Fruit fly (Drosophila melanogaster): ENCODE measurements around the gene tal-1A.

tal-1A gene

dm6 chr3R:13831042-13831441, 18.1 kb downstream of the tal-1A start (continued):
- TF ChIP-seq fkh (GFP tag; optimal IDR thresholded peaks at IDR 0.05) (no peak), eg (GFP tag; IDR thresholded peaks at IDR 0.05) (peak; percentile 60), CG1621 (tag; optimal IDR thresholded peaks at IDR 0.05) (no peak), Sox15 (GFP tag; optimal IDR thresholded peaks at IDR 0.05) (no peak), CG4318 (GFP tag; optimal IDR thresholded peaks at IDR 0.05) (peak; percentile 67), Gug (GFP tag; IDR thresholded peaks at IDR 0.05) (peak; percentile 17; the same call in 1 of the 2 replicates), CG3032 (tag; optimal IDR thresholded peaks at IDR 0.05) (no peak), CG6163 (GFP tag; IDR thresholded peaks at IDR 0.05) (peak; percentile 48; the same call in 1 of the 3 replicates), Met (GFP tag; optimal IDR thresholded peaks at IDR 0.05) (peak; percentile 10), OdsH (GFP tag; optimal IDR thresholded peaks at IDR 0.05) (peak; percentile 31), salr (GFP tag; optimal IDR thresholded peaks at IDR 0.05) (no peak), CG6854 (GFP tag; optimal IDR thresholded peaks at IDR 0.05) (no peak), Smox (GFP tag; optimal IDR thresholded peaks at IDR 0.05) (no peak), achi (GFP tag; optimal IDR thresholded peaks at IDR 0.05) (no peak), CG32006 (GFP tag; optimal IDR thresholded peaks at IDR 0.05) (peak; percentile 72), Blimp-1 (GFP tag; optimal IDR thresholded peaks at IDR 0.05) (no peak), CG34406 (GFP tag; optimal IDR thresholded peaks at IDR 0.05) (no peak), Eip75B (GFP tag; optimal IDR thresholded peaks at IDR 0.05) (no peak), Hr4 (GFP tag; optimal IDR thresholded peaks at IDR 0.05) (peak; percentile 91), CG11762 (GFP tag; optimal IDR thresholded peaks at IDR 0.05; ENCODE audit: insufficient read depth) (no peak), CG3919 (GFP tag; optimal IDR thresholded peaks at IDR 0.05) (peak; percentile 25), Eip93F (GFP tag; optimal IDR thresholded peaks at IDR 0.05) (no peak), Lpt (GFP tag; optimal IDR thresholded peaks at IDR 0.05) (peak; percentile 43), ss (GFP tag; optimal IDR thresholded peaks at IDR 0.05) (no peak), CG6792 (GFP tag; optimal IDR thresholded peaks at IDR 0.05) (no peak)

dm6 chr3R:13831596-13832119, 18.7 kb downstream of the tal-1A start:
- TF ChIP-seq Ets96B (tag; optimal IDR thresholded peaks at IDR 0.05) (peak; percentile 54), OdsH (GFP tag; optimal IDR thresholded peaks at IDR 0.05) (peak; percentile 79), ss (GFP tag; optimal IDR thresholded peaks at IDR 0.05) (peak; percentile 39 to 78), CG15336 (GFP tag; IDR thresholded peaks at IDR 0.05) (peak; percentile 96), net (GFP tag; optimal IDR thresholded peaks at IDR 0.05) (peak; percentile 69), Gug (GFP tag; IDR thresholded peaks at IDR 0.05) (0 out of 2 replicates have a peak, but pooled peaks have one; percentile 70), CG32006 (GFP tag; optimal IDR thresholded peaks at IDR 0.05) (peak; percentile 88), fd59A (GFP tag; optimal IDR thresholded peaks at IDR 0.05) (no peak), eg (GFP tag; IDR thresholded peaks at IDR 0.05) (peak; percentile 90), Eip75B (GFP tag; optimal IDR thresholded peaks at IDR 0.05) (peak; percentile 45), esn (GFP tag; optimal IDR thresholded peaks at IDR 0.05) (peak; percentile 79), lz (GFP tag; optimal IDR thresholded peaks at IDR 0.05) (peak; percentile 62), CG16779 (tag; optimal IDR thresholded peaks at IDR 0.05) (peak; percentile 55), CG8119 (GFP tag; IDR thresholded peaks at IDR 0.05) (peak; percentile 97), CG10631 (GFP tag; optimal IDR thresholded peaks at IDR 0.05) (peak; percentile 54), CG6792 (GFP tag; optimal IDR thresholded peaks at IDR 0.05) (peak; percentile 63), Lpt (GFP tag; optimal IDR thresholded peaks at IDR 0.05) (peak; percentile 33), CG4318 (GFP tag; optimal IDR thresholded peaks at IDR 0.05) (peak; percentile 52), topi (GFP tag; optimal IDR thresholded peaks at IDR 0.05) (peak; percentile 72), CG10669 (GFP tag; optimal IDR thresholded peaks at IDR 0.05) (peak; percentile 12), Sox15 (GFP tag; optimal IDR thresholded peaks at IDR 0.05) (peak; percentile 53), Sox14 (GFP tag; optimal IDR thresholded peaks at IDR 0.05) (peak; percentile 38), achi (GFP tag; optimal IDR thresholded peaks at IDR 0.05) (peak; percentile 87), pdm3 (GFP tag; optimal IDR thresholded peaks at IDR 0.05) (peak; percentile 47), dac (GFP tag; optimal IDR thresholded peaks at IDR 0.05) (no peak), CG11762 (GFP tag; optimal IDR thresholded peaks at IDR 0.05; ENCODE audit: insufficient read depth) (peak; percentile 40), CG6163 (GFP tag; IDR thresholded peaks at IDR 0.05) (peak; percentile 85; the same call in 2 of the 3 replicates), CG11294 (GFP tag; IDR thresholded peaks at IDR 0.05) (peak; percentile 58; the same call in 1 of the 2 replicates), svp (GFP tag) (peak; percentile 87), Eip78C (GFP tag) (peak; percentile 93), Hr38 (GFP tag; optimal IDR thresholded peaks at IDR 0.05) (no peak), cyc (GFP tag; optimal IDR thresholded peaks at IDR 0.05) (peak; percentile 30), dsx (GFP tag; optimal IDR thresholded peaks at IDR 0.05; ENCODE audit: poor library complexity, severe bottlenecking) (peak; percentile 63), Ets21C (GFP tag; optimal IDR thresholded peaks at IDR 0.05) (peak; percentile 41), Hr4 (GFP tag; optimal IDR thresholded peaks at IDR 0.05) (peak; percentile 73), acj6 (GFP tag; optimal IDR thresholded peaks at IDR 0.05) (peak; percentile 69), Met (GFP tag; optimal IDR thresholded peaks at IDR 0.05) (peak; percentile 79), CG6854 (GFP tag; optimal IDR thresholded peaks at IDR 0.05) (peak; percentile 78), fkh (GFP tag; optimal IDR thresholded peaks at IDR 0.05) (no peak)

All from whole organism, prepupa.